Worm (Caenorhabditis elegans) whole organism, midembryonic: ENCODE data around the gene rpn-2.

Source experiments
- T22C8.4 ChIP-seq: fragments of 200-800 bp; sonication (Bioruptor generic); IDR thresholded peaks from 2 replicates; pipeline ENCODE4 v1.3.6; 2022; ENCODE audit warnings: missing genetic modification characterization, missing compliant biosample characterization
- cog-1 ChIP-seq: sonication (generic microtip); optimal IDR thresholded peaks from 2 replicates; lab custom pipeline; 2016; ENCODE audit warnings: missing genetic modification characterization, missing compliant biosample characterization
- flt-1 ChIP-seq: fragments of 200-800 bp; sonication (Bioruptor generic); IDR thresholded peaks from 2 replicates; pipeline ENCODE4 v1.3.6; 2022; ENCODE audit warnings: missing genetic modification characterization, missing compliant biosample characterization
- klf-2 ChIP-seq: fragments of 200-800 bp; sonication (Bioruptor generic); conservative IDR thresholded peaks from 2 replicates; pipeline ENCODE4 v1.3.6; 2022; ENCODE audit warnings: missing genetic modification reagents, missing genetic modification characterization, missing compliant biosample characterization
- med-1 ChIP-seq: sonication (generic microtip); optimal IDR thresholded peaks from 2 replicates; lab custom pipeline; 2017; ENCODE audit warnings: missing genetic modification characterization, mild to moderate bottlenecking, missing compliant biosample characterization, antibody characterized with exemption, missing genetic modification reagents; ENCODE audit not compliant: insufficient read depth
- ref-1 ChIP-seq: fragments of 200-800 bp; sonication (Bioruptor generic); conservative IDR thresholded peaks from 2 replicates; pipeline ENCODE4 v1.3.6; 2022; ENCODE audit warnings: missing genetic modification reagents, missing genetic modification characterization, missing compliant biosample characterization
- tab-1 ChIP-seq: fragments of 200-800 bp; sonication (Bioruptor generic); IDR thresholded peaks from 2 replicates; pipeline ENCODE4 v1.3.6; 2022; ENCODE audit warnings: missing genetic modification characterization, missing compliant biosample characterization
- ztf-23 ChIP-seq: fragments of 200-800 bp; sonication (Bioruptor generic); IDR thresholded peaks from 2 replicates; pipeline ENCODE4 v1.3.6; 2022; ENCODE audit warnings: missing genetic modification reagents, missing genetic modification characterization, missing compliant biosample characterization
- ztf-29 ChIP-seq: fragments of 200-800 bp; sonication (Bioruptor generic); IDR thresholded peaks from 2 replicates; pipeline ENCODE4 v1.3.6; 2022; ENCODE audit warnings: missing genetic modification reagents, missing genetic modification characterization, missing compliant biosample characterization

The rpn-2 gene

DNA sequence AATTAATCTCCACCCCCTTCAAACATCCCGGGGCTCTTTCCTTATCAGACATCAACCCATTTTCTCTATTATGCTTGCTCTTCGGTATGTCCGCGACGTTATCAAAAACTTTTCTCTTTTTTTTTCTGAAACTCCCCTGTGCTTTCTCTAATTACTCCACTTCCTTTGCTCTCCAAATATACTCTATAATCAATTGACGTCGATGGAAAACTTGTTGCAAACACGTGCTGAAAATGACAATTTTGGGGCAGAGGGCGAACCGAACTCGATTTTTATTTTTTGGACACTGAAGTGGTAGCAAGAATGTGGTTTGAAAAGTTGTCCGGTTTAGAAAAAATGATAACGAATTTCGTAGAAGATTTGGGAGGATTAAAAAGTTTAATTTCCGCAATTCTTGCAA is 19.9 kb upstream of the rpn-2 start:
- TF ChIP-seq T22C8.4 (GFP tag; lab: Robert Waterston, UW) (no peak), klf-2 (GFP tag; lab: Robert Waterston, UW) (no peak), tab-1 (GFP tag; lab: Robert Waterston, UW) (no peak), ztf-23 (no peak), med-1 (GFP tag; lab: Kevin White, UChicago) (no peak), ref-1 (GFP tag; lab: Robert Waterston, UW) (no peak), ztf-29 (no peak), cog-1 (tag; lab: Kevin White, UChicago) (no peak), flt-1 (no peak)

DNA sequence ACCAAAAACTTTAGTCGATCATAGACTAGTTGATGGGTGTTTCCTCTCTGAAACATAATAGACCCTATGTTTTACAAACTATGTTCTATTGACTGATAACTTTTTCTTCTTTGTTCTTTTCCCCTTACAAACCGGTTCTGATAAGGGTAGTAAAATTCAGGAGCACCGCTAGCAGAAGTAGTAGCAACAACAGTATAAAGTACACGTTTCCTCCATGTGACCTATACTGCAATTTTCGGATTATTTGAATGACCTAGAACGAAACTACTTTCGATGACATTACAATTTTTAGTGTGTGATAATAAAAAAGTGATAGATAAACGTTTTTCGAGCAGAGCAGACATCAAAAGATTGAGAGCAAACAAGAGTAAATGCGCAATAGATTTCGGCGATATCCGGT is 18.7 kb upstream of the rpn-2 start:
- no peak for TF ChIP-seq cog-1 (tag; lab: Kevin White, UChicago)
- no peak for TF ChIP-seq klf-2 (GFP tag; lab: Robert Waterston, UW)
- TF ChIP-seq T22C8.4 (GFP tag; lab: Robert Waterston, UW): no peak
- TF ChIP-seq ref-1 (GFP tag; lab: Robert Waterston, UW): no peak
- no peak for TF ChIP-seq flt-1
- no peak for TF ChIP-seq tab-1 (GFP tag; lab: Robert Waterston, UW)
- TF ChIP-seq ztf-23: no peak
- no peak for TF ChIP-seq med-1 (GFP tag; lab: Kevin White, UChicago)

DNA sequence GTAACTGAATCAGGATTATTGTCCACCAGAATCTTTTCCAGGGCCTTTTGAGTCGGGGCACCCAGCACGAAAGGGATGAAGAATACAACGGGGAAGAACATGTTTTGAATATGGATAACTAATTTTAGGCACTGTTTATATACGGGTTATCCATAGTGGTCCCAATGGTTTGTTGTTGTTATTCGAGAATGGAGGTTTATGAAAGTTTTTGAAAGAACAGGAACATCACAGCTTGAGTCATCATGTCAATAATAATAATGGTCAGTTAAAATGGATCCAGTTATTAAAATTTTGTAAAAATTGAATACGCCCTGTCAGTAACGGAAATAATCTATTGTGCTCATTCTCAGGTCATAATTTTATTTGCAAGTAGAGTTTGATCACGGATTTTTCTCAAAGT is 15.9 kb upstream of the rpn-2 start, which contains the start of gene nas-28:
Gene nas-28 (minus strand): TSS at position 101 of the 400 bp plus-strand sequence.
- TF ChIP-seq ztf-23: no peak
- no peak for TF ChIP-seq flt-1
- no peak for TF ChIP-seq ref-1 (GFP tag; lab: Robert Waterston, UW)
- no peak for TF ChIP-seq ztf-29
- TF ChIP-seq cog-1 (tag; lab: Kevin White, UChicago): no peak
- no peak for TF ChIP-seq tab-1 (GFP tag; lab: Robert Waterston, UW)
- TF ChIP-seq T22C8.4 (GFP tag; lab: Robert Waterston, UW): no peak
- no peak for TF ChIP-seq klf-2 (GFP tag; lab: Robert Waterston, UW)

DNA sequence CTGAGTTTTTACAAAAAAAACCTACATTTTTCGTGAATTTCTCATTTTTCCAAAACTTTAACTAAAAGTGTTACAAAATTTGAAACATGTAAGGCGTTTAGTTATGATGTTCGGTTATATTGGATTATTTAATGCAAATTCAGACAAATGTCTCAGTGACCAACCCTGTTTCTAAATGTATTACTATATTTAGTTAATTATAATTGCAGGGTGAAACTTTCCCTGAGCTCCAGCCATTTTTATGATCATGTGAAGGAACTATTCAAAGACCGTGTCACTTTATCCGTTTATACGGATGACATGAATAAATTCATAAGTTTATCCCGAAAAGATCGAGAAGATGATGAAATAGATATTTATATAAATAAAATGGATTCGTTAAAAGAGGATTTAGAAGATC is 8.2 kb upstream of the rpn-2 start, which contains the start of gene C23G10.5:
Gene C23G10.5 (plus strand): TSS at position 301 of the 400 bp plus-strand sequence.
- TF ChIP-seq ztf-23 (no peak), flt-1 (no peak), klf-2 (GFP tag; lab: Robert Waterston, UW) (no peak), ztf-29 (no peak), cog-1 (tag; lab: Kevin White, UChicago) (no peak), ref-1 (GFP tag; lab: Robert Waterston, UW) (no peak), T22C8.4 (GFP tag; lab: Robert Waterston, UW) (no peak), med-1 (GFP tag; lab: Kevin White, UChicago) (no peak), tab-1 (GFP tag; lab: Robert Waterston, UW) (no peak)

DNA sequence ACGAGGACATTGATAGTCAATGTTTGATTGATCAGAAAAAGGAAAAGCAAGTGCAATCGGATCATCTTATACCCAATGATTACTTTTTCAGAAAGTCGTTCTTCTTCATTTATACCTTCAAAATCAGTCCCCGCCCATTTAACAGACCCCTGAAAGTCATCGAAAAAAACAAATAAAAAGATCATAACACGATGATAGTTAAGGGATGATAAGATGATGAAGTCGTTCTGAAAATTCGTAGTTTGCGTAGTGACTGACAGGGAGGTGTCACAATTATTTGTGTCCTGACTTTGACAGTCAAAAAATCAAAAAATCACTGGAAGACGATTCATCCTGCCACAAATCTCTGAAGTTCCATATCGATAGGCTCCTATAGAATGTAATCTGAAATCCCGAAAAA is 4.5 kb upstream of the rpn-2 start, which contains the start of gene ugt-66:
Gene ugt-66 (minus strand): TSS at position 101 of the 400 bp plus-strand sequence.
- no peak for TF ChIP-seq T22C8.4 (GFP tag; lab: Robert Waterston, UW)
- no peak for TF ChIP-seq ref-1 (GFP tag; lab: Robert Waterston, UW)
- no peak for TF ChIP-seq cog-1 (tag; lab: Kevin White, UChicago)
- TF ChIP-seq klf-2 (GFP tag; lab: Robert Waterston, UW): no peak
- no peak for TF ChIP-seq tab-1 (GFP tag; lab: Robert Waterston, UW)
- TF ChIP-seq ztf-23: no peak
- TF ChIP-seq flt-1: no peak
- no peak for TF ChIP-seq ztf-29
- no peak for TF ChIP-seq med-1 (GFP tag; lab: Kevin White, UChicago)

DNA sequence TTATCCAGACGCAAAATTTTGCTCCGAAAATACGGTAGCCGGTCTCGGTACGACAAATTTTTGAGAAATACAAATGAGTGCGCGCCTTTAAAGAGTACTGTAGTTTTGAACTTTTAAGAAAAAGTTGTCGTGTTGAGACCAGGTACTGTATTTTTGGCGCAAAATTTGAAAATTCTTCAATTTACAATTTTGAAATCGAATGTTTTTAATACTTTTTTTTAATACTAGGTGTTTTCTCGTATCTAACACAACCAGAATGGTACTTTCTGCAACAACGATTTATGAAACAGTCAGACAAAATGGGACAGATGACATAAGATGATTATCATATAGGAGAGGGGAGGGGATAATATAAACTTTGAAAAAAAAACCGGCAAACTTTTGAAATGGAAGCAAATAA is 3.3 kb upstream of the rpn-2 start:
- no peak for TF ChIP-seq med-1 (GFP tag; lab: Kevin White, UChicago)
- no peak for TF ChIP-seq ztf-29
- no peak for TF ChIP-seq flt-1
- TF ChIP-seq ref-1 (GFP tag; lab: Robert Waterston, UW): no peak
- TF ChIP-seq tab-1 (GFP tag; lab: Robert Waterston, UW): no peak

DNA sequence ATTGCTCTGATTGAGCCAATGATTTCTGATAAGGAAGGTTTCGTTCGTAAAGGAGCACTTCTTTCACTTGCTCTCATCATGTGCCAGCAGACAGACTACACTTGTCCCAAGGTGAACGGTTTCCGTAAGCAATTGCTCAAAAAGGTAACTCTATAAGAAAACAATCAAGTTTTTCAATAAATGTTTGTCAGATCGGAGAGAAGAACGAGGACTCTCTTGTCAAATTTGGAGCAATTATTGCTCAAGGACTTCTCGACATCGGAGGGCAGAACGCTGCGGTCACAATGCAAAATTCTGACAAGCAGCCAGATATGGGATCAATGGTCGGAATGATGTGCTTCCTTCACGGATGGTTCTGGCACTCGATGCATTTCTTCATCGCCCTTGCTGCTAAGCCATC is 2.3 kb downstream of the rpn-2 start:
- TF ChIP-seq flt-1 (no peak), T22C8.4 (GFP tag; lab: Robert Waterston, UW) (no peak), tab-1 (GFP tag; lab: Robert Waterston, UW) (no peak), med-1 (GFP tag; lab: Kevin White, UChicago) (no peak), klf-2 (GFP tag; lab: Robert Waterston, UW) (no peak), ztf-29 (no peak), ztf-23 (no peak), cog-1 (tag; lab: Kevin White, UChicago) (no peak), ref-1 (GFP tag; lab: Robert Waterston, UW) (no peak)

DNA sequence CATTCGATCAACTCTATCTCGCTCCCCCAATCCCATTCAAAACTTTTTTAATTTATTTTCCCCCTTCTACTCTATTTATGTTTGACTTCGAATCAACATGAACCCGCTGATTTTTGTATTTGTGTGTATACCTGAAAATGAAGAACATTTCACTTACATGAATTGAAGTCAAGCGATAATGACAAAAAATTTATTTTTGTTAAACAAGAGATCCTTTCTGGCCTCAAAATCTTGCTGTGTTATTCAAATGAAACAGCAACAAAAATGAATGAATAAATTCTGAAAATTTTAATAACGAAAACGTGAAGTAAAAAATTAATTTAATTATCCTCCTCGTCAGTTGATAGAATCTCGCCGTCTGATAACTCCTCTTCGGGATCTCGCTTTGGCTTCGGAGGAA is 3.5 kb downstream of the rpn-2 start:
- TF ChIP-seq klf-2 (GFP tag; lab: Robert Waterston, UW) (no peak), med-1 (GFP tag; lab: Kevin White, UChicago) (no peak), tab-1 (GFP tag; lab: Robert Waterston, UW) (no peak), ztf-23 (no peak), ztf-29 (no peak), cog-1 (tag; lab: Kevin White, UChicago) (no peak), flt-1 (no peak), ref-1 (GFP tag; lab: Robert Waterston, UW) (no peak), T22C8.4 (GFP tag; lab: Robert Waterston, UW) (no peak)

DNA sequence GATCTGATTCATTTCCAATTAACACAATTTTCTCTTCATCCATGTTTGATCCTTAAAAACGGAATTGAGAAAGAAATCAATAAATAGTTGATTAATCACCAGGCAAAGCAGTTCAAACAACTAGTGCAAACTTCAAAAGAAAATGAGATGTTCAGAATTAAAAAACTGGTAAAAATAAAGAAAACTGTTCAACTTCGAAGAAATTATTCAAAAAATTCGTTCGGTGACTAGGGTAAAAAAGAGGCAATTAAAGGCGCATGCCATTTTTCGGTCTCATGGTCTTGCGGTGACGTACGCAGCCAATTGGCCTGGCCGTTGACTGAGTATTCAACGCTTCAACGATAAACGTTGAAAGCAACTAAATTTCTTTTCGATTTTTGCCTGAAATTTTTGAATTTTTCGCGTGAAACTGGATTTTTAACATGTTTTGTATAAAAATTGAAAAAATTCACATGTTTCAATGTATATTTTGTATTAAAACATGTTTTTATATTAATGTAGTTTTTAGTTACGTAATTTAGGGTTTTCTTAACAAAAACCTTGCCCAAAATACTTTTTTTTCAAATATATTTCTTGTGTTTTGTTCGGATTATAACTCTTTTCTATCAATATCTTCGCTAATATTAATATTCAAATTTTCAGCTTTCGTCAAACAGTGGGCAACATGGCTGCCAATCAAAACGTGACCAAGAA is 7.3 kb downstream of the rpn-2 start, which contains the start of the genes sna-3 and rps-3:
Gene sna-3 (minus strand): TSS at position 51 of the 693 bp plus-strand sequence.
Gene rps-3 (plus strand): TSS at position 643 of the 693 bp plus-strand sequence.
- TF ChIP-seq ref-1 (GFP tag; lab: Robert Waterston, UW): no peak
- TF ChIP-seq cog-1 (tag; lab: Kevin White, UChicago): no peak
- no peak for TF ChIP-seq ztf-23
- no peak for TF ChIP-seq klf-2 (GFP tag; lab: Robert Waterston, UW)
